Worm (Caenorhabditis elegans) whole organism, L4 larva: ENCODE data around the gene T06E4.21.

ENCODE experiments used
- D1046.2 ChIP-seq: fragments of 200-800 bp; sonication (Bioruptor generic); IDR thresholded peaks from 2 replicates; pipeline ENCODE4 v1.3.6; 2022; ENCODE audit warnings: missing genetic modification characterization, missing compliant biosample characterization
- F26F4.8 ChIP-seq: fragments of 200-800 bp; sonication (Bioruptor generic); conservative IDR thresholded peaks from 2 replicates; pipeline ENCODE4 v1.3.6; 2022; ENCODE audit warnings: missing genetic modification characterization, missing compliant biosample characterization
- F44E2.7 ChIP-seq: fragments of 200-800 bp; sonication (Bioruptor generic); IDR thresholded peaks from 2 replicates; pipeline ENCODE4 v2.1.2; 2022; ENCODE audit warnings: missing genetic modification characterization, missing compliant biosample characterization
- Y5F2A.4 ChIP-seq: fragments of 200-800 bp; sonication (Bioruptor generic); optimal IDR thresholded peaks from 2 replicates; lab custom pipeline; 2018; ENCODE audit warnings: mild to moderate bottlenecking, missing genetic modification characterization, missing compliant biosample characterization
- attf-4 ChIP-seq: sonication (generic microtip); optimal IDR thresholded peaks from 3 replicates; lab custom pipeline; 2017; ENCODE audit warnings: missing biosample characterization, missing genetic modification characterization
- ceh-28 ChIP-seq: fragments of 150-350 bp; optimal IDR thresholded peaks from 2 replicates; lab custom pipeline; 2014; ENCODE audit warnings: missing biosample characterization, missing genetic modification reagents, missing genetic modification characterization
- ctbp-1 ChIP-seq: fragments of 200-800 bp; sonication (Bioruptor generic); IDR thresholded peaks from 2 replicates; pipeline ENCODE4 v1.3.6; 2022; ENCODE audit warnings: missing genetic modification reagents, missing genetic modification characterization, missing compliant biosample characterization
- daf-12 ChIP-seq: fragments of 150-350 bp; optimal IDR thresholded peaks from 2 replicates; lab custom pipeline; 2014; ENCODE audit warnings: missing biosample characterization, missing genetic modification reagents, missing genetic modification characterization
- daf-16 ChIP-seq, 3 experiments: sonication (generic microtip); optimal IDR thresholded peaks; 2 replicates each; lab custom pipeline; 2016 to 2017; ENCODE audit warnings: missing genetic modification characterization in 3 of 3, missing genetic modification reagents in 3 of 3, mild to moderate bottlenecking in 2 of 3, missing compliant biosample characterization in 2 of 3, missing biosample characterization in 1 of 3, moderate library complexity in 1 of 3
- daf-8 ChIP-seq: fragments of 200-800 bp; sonication (Bioruptor generic); IDR thresholded peaks from 2 replicates; pipeline ENCODE4 v1.3.6; 2022; ENCODE audit warnings: missing genetic modification characterization, missing compliant biosample characterization
- dmd-8 ChIP-seq: fragments of 200-800 bp; sonication (Bioruptor generic); IDR thresholded peaks from 2 replicates; pipeline ENCODE4 v1.3.6; 2022; ENCODE audit warnings: missing genetic modification characterization, missing compliant biosample characterization
- dmd-9 ChIP-seq: fragments of 200-800 bp; sonication (Bioruptor generic); IDR thresholded peaks from 2 replicates; pipeline ENCODE4 v1.3.6; 2022; ENCODE audit warnings: missing genetic modification reagents, missing genetic modification characterization, missing compliant biosample characterization
- dpl-1 ChIP-seq: fragments of 150-350 bp; optimal IDR thresholded peaks from 2 replicates; lab custom pipeline; 2014; ENCODE audit warnings: missing biosample characterization, missing genetic modification reagents, missing genetic modification characterization
- duxl-1 ChIP-seq: sonication (generic microtip); optimal IDR thresholded peaks from 2 replicates; lab custom pipeline; 2016; ENCODE audit warnings: mild to moderate bottlenecking, missing genetic modification characterization, moderate library complexity, missing compliant biosample characterization; ENCODE audit not compliant: poor library complexity
- egl-27 ChIP-seq: sonication (generic microtip); optimal IDR thresholded peaks from 3 replicates; lab custom pipeline; 2017; ENCODE audit warnings: missing biosample characterization, missing genetic modification reagents, missing genetic modification characterization
- egl-43 ChIP-seq: fragments of 200-800 bp; sonication (Bioruptor generic); IDR thresholded peaks from 2 replicates; pipeline ENCODE4 v1.3.6; 2022; ENCODE audit warnings: missing genetic modification reagents, missing genetic modification characterization, missing compliant biosample characterization
- hmg-1.1 ChIP-seq: fragments of 200-800 bp; sonication (Bioruptor generic); IDR thresholded peaks from 2 replicates; pipeline ENCODE4 v1.3.6; 2022; ENCODE audit warnings: missing genetic modification reagents, missing genetic modification characterization, missing compliant biosample characterization
- lin-1 ChIP-seq: fragments of 200-800 bp; sonication (Bioruptor generic); IDR thresholded peaks from 2 replicates; pipeline ENCODE4 v1.3.6; 2022; ENCODE audit warnings: missing genetic modification reagents, missing genetic modification characterization, missing compliant biosample characterization
- lin-13 ChIP-seq: fragments of 150-350 bp; optimal IDR thresholded peaks from 2 replicates; lab custom pipeline; 2014; ENCODE audit warnings: missing biosample characterization, missing genetic modification reagents, missing genetic modification characterization
- lin-15B ChIP-seq: fragments of 150-350 bp; sonication (generic microtip); optimal IDR thresholded peaks from 3 replicates; lab custom pipeline; 2014; ENCODE audit warnings: missing biosample characterization, missing genetic modification characterization
- lin-29 ChIP-seq: fragments of 200-800 bp; sonication (Bioruptor generic); IDR thresholded peaks from 2 replicates; pipeline ENCODE4 v1.3.6; 2022; ENCODE audit warnings: missing genetic modification reagents, missing genetic modification characterization, missing compliant biosample characterization
- lin-38 ChIP-seq: fragments of 200-800 bp; sonication (Bioruptor generic); IDR thresholded peaks from 2 replicates; pipeline ENCODE4 v1.3.6; 2022; ENCODE audit warnings: missing genetic modification reagents, missing genetic modification characterization, missing compliant biosample characterization
- lin-39 ChIP-seq: fragments of 150-350 bp; optimal IDR thresholded peaks from 2 replicates; lab custom pipeline; 2014; ENCODE audit warnings: missing biosample characterization, missing genetic modification reagents, missing genetic modification characterization
- lsy-2 ChIP-seq, 2 experiments: fragments of 150-350 bp in 1 of 2; sonication (generic microtip) in 1 of 2; optimal IDR thresholded peaks; 2 replicates each; lab custom pipeline; 2014 to 2017; ENCODE audit warnings: missing biosample characterization in 2 of 2, missing genetic modification characterization in 2 of 2
- mep-1 ChIP-seq: fragments of 150-350 bp; sonication (generic microtip); optimal IDR thresholded peaks from 3 replicates; lab custom pipeline; 2014; ENCODE audit warnings: missing biosample characterization, missing genetic modification characterization
- nhr-10 ChIP-seq: fragments of 150-350 bp; optimal IDR thresholded peaks from 2 replicates; lab custom pipeline; 2014; ENCODE audit warnings: missing biosample characterization, missing genetic modification characterization
- nhr-102 ChIP-seq: sonication (generic microtip); optimal IDR thresholded peaks from 2 replicates; lab custom pipeline; 2016; ENCODE audit warnings: mild to moderate bottlenecking, missing genetic modification characterization, moderate library complexity, missing compliant biosample characterization
- nhr-11 ChIP-seq: fragments of 150-350 bp; optimal IDR thresholded peaks from 2 replicates; lab custom pipeline; 2014; ENCODE audit warnings: missing biosample characterization, missing genetic modification characterization
- nhr-28 ChIP-seq: fragments of 150-350 bp; optimal IDR thresholded peaks from 2 replicates; lab custom pipeline; 2014; ENCODE audit warnings: missing biosample characterization, missing genetic modification characterization
- nhr-41 ChIP-seq: fragments of 200-800 bp; sonication (Bioruptor generic); IDR thresholded peaks from 2 replicates; pipeline ENCODE4 v1.3.6; 2022; ENCODE audit warnings: missing genetic modification reagents, missing genetic modification characterization, missing compliant biosample characterization
- nhr-42 ChIP-seq: fragments of 200-800 bp; sonication (Bioruptor generic); IDR thresholded peaks from 2 replicates; pipeline ENCODE4 v1.3.6; 2022; ENCODE audit warnings: missing genetic modification characterization, missing compliant biosample characterization
- nhr-76 ChIP-seq: fragments of 150-350 bp; optimal IDR thresholded peaks from 2 replicates; lab custom pipeline; 2014; ENCODE audit warnings: missing biosample characterization, missing genetic modification characterization
- nhr-77 ChIP-seq: fragments of 150-350 bp; optimal IDR thresholded peaks from 2 replicates; lab custom pipeline; 2014; ENCODE audit warnings: missing biosample characterization, missing genetic modification characterization
- php-3 ChIP-seq: fragments of 200-800 bp; sonication (Bioruptor generic); IDR thresholded peaks from 2 replicates; pipeline ENCODE4 v1.3.6; 2022; ENCODE audit warnings: missing genetic modification reagents, missing genetic modification characterization, missing compliant biosample characterization
- rbr-2 ChIP-seq: sonication (generic microtip); optimal IDR thresholded peaks from 2 replicates; lab custom pipeline; 2016; ENCODE audit warnings: missing genotype, missing genetic modification characterization, missing compliant biosample characterization
- set-16 ChIP-seq: fragments of 200-800 bp; sonication (Bioruptor generic); IDR thresholded peaks from 2 replicates; pipeline ENCODE4 v1.3.6; 2022; ENCODE audit warnings: missing genetic modification reagents, missing genetic modification characterization, missing compliant biosample characterization
- snpc-1.2 ChIP-seq: fragments of 200-800 bp; sonication (Bioruptor generic); IDR thresholded peaks from 2 replicates; pipeline ENCODE4 v1.3.6; 2022; ENCODE audit warnings: missing genetic modification reagents, missing genetic modification characterization, missing compliant biosample characterization
- snpc-4 ChIP-seq: fragments of 150-350 bp; optimal IDR thresholded peaks from 2 replicates; lab custom pipeline; 2014; ENCODE audit warnings: missing biosample characterization, missing genetic modification characterization
- unc-39 ChIP-seq: sonication (generic microtip); optimal IDR thresholded peaks from 2 replicates; lab custom pipeline; 2017; ENCODE audit warnings: missing biosample characterization, missing genetic modification characterization
- unc-62 ChIP-seq, 3 experiments: fragments of 150-350 bp in 1 of 3; sonication (generic microtip); optimal IDR thresholded peaks in 2 of 3; peaks in 1 of 3; 1 replicate in 1 of 3; 2 replicates in 2 of 3; lab custom pipeline; 2014 to 2017; ENCODE audit warnings: missing biosample characterization in 3 of 3, missing genetic modification characterization in 3 of 3, missing genetic modification reagents in 3 of 3, missing genotype in 1 of 3
- vab-7 ChIP-seq: fragments of 200-800 bp; sonication (Bioruptor generic); IDR thresholded peaks from 2 replicates; pipeline ENCODE4 v1.3.6; 2022; ENCODE audit warnings: missing genetic modification reagents, missing genetic modification characterization, missing compliant biosample characterization
- zag-1 ChIP-seq: fragments of 150-350 bp; optimal IDR thresholded peaks from 2 replicates; lab custom pipeline; 2014; ENCODE audit warnings: missing biosample characterization, missing genetic modification characterization
- ztf-7 ChIP-seq: fragments of 150-350 bp; optimal IDR thresholded peaks from 2 replicates; lab custom pipeline; 2014; ENCODE audit warnings: missing biosample characterization, missing genetic modification characterization

The T06E4.21 gene

DNA sequence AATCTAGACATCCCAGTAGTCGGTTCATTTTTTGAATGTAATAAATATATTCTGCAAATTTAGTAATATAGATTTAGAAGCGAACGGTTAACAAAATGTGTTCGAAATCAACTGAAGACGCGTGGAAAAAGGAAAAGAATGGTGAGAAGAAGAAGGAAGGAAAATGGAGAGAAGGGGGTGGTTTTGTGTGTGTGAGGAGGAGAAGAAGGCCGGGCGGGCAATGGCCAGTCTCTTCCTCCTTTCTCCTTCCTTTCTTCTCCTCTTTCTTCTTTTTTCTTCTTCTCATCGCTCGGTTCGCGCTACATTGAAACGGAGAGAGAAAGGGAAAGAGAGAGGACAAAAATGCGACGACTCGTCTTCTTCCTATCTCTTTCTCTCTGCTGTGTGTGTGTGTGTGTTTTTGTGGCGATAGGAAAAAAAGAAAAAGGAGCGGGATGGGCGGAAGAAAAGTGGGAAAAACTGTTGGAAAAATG, 40.8 kb downstream of the T06E4.21 start, which contains the start of gene ztf-9 (continued):
- TF ChIP-seq hmg-1.1 (GFP tag; lab: Robert Waterston, UW) = peak; percentile 83
- no peak for TF ChIP-seq lin-39
- peak; percentile 58; the same call in 1 of the 2 replicates for TF ChIP-seq ctbp-1
- TF ChIP-seq daf-16 (GFP tag; optimal IDR thresholded peaks at IDR 0.05; lab: Kevin White, UChicago) = peak in 1 of 2 experiments; percentile 8
- TF ChIP-seq daf-16 (tag; optimal IDR thresholded peaks at IDR 0.05; lab: Kevin White, UChicago) = peak; percentile 10
- no peak for TF ChIP-seq unc-39 (tag; lab: Kevin White, UChicago)
- TF ChIP-seq nhr-41 = no peak
- TF ChIP-seq lsy-2 (tag; optimal IDR thresholded peaks at IDR 0.05; lab: Kevin White, UChicago) = no peak
- no peak for TF ChIP-seq zag-1
- peak; percentile 71 for TF ChIP-seq mep-1 (tag; lab: Kevin White, UChicago)
- TF ChIP-seq nhr-102 (tag; lab: Kevin White, UChicago) = no peak
- no peak for TF ChIP-seq nhr-42 (GFP tag; lab: Robert Waterston, UW)
- TF ChIP-seq egl-27 (tag; lab: Kevin White, UChicago) = no peak
- no peak for TF ChIP-seq snpc-1.2 (GFP tag; lab: Robert Waterston, UW)
- TF ChIP-seq F44E2.7 (GFP tag; lab: Robert Waterston, UW) = no peak
- no peak for TF ChIP-seq snpc-4 (tag; lab: Kevin White, UChicago)
- TF ChIP-seq duxl-1 (tag; lab: Kevin White, UChicago) = no peak
- no peak for TF ChIP-seq nhr-10 (tag; lab: Kevin White, UChicago)
- TF ChIP-seq F26F4.8 (GFP tag; lab: Robert Waterston, UW) = no peak
- no peak for TF ChIP-seq Y5F2A.4
- TF ChIP-seq nhr-28 (tag; lab: Kevin White, UChicago) = peak; percentile 79
- TF ChIP-seq attf-4 = no peak
- no peak for TF ChIP-seq daf-8 (GFP tag; lab: Robert Waterston, UW)
- peak; percentile 48 for TF ChIP-seq rbr-2 (tag; lab: Kevin White, UChicago)
- peak in 1 of 2 experiments; percentile 92 for TF ChIP-seq unc-62 (GFP tag; optimal IDR thresholded peaks at IDR 0.05 in 1 of 2; lab: Kevin White, UChicago)
- no peak for TF ChIP-seq unc-62 (tag; optimal IDR thresholded peaks at IDR 0.05; lab: Kevin White, UChicago)
- no peak for TF ChIP-seq daf-12
- no peak for TF ChIP-seq lin-29 (GFP tag; lab: Robert Waterston, UW)
- TF ChIP-seq vab-7 = no peak
- no peak for TF ChIP-seq nhr-11 (tag; lab: Kevin White, UChicago)
- TF ChIP-seq, all 104 proteins: peak for 18

DNA sequence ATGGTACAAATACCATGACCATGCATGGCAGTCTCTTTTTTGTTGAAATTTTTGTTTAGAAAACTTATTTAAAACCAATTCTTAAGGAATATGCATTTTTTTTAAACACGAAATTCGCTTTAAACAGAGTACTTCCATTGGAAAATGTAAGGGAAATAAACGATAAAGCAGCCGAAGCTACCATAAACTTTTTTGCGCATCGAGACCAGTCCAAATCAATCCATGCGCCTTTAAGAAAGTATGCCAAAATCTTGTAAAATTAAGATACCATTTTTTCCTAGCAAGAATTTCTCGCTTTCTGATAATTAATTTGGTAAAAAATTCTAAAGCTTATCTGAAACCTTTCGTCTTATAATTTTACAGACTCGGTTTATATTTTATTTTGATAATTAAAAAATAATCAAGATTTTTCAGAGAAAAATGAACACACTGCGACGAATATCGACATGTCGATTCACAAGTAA, 41.3 kb downstream of the T06E4.21 start, which contains the start of gene ZK287.7:
ZK287.7 (plus strand) TSS at position 414 of the 464 bp plus-strand sequence.
- TF ChIP-seq mep-1 (tag; lab: Kevin White, UChicago) (no peak), lin-15B (tag; lab: Kevin White, UChicago) (no peak), hmg-1.1 (GFP tag; lab: Robert Waterston, UW) (no peak), lin-38 (GFP tag; lab: Robert Waterston, UW) (no peak), dpl-1 (GFP tag; lab: Kevin White, UChicago) (no peak), ceh-28 (tag; lab: Kevin White, UChicago) (no peak), dmd-9 (GFP tag; lab: Robert Waterston, UW) (no peak), dmd-8 (GFP tag; lab: Robert Waterston, UW) (no peak), nhr-77 (tag; lab: Kevin White, UChicago) (no peak), unc-39 (tag; lab: Kevin White, UChicago) (no peak), set-16 (GFP tag; lab: Robert Waterston, UW) (no peak), lin-1 (GFP tag; lab: Robert Waterston, UW) (no peak), nhr-76 (tag; lab: Kevin White, UChicago) (no peak), rbr-2 (tag; lab: Kevin White, UChicago) (no peak), ztf-7 (tag; lab: Kevin White, UChicago) (no peak), lin-13 (GFP tag; lab: Kevin White, UChicago) (no peak), egl-43 (no peak), D1046.2 (GFP tag; lab: Robert Waterston, UW) (no peak), php-3 (no peak), daf-12 (no peak)
